Fruit fly (Drosophila melanogaster) whole organism, wandering third instar larva: ENCODE data around the gene Rab3GAP1.

Experiments
- Dif ChIP-seq: fragments of 200-275, 200-300 bp; sonication (Bioruptor generic); optimal IDR thresholded peaks from 2 replicates; lab custom pipeline; 2018; ENCODE audit warnings: missing biosample characterization, missing genetic modification characterization; ENCODE audit not compliant: partially characterized antibody
- HLH106 ChIP-seq: fragments of 200-800 bp; optimal IDR thresholded peaks from 3 replicates; lab custom pipeline; 2019; ENCODE audit warnings: missing biosample characterization, mild to moderate bottlenecking, missing genetic modification characterization, moderate library complexity
- Hr78 ChIP-seq: fragments of >200 bp; optimal IDR thresholded peaks from 2 replicates; lab custom pipeline; 2017; ENCODE audit warnings: missing biosample characterization, missing genetic modification characterization
- Jra ChIP-seq: sonication (Bioruptor generic); optimal IDR thresholded peaks from 2 replicates; lab custom pipeline; 2016; ENCODE audit warnings: missing biosample characterization, missing genetic modification characterization
- brk ChIP-seq: fragments of 200-800 bp; sonication (Bioruptor generic); optimal IDR thresholded peaks from 2 replicates; lab custom pipeline; 2016; ENCODE audit warnings: missing biosample characterization, mild to moderate bottlenecking, missing genetic modification characterization
- dl ChIP-seq, 2 experiments: fragments of 175-275, 200-275 bp in 1 of 2; fragments of 200-275 bp in 1 of 2; sonication (Bioruptor generic); optimal IDR thresholded peaks; lab custom pipeline; 2018; ENCODE audit warnings: mild to moderate bottlenecking in 2 of 2, missing biosample characterization in 2 of 2, missing genetic modification characterization in 2 of 2, moderate library complexity in 2 of 2; ENCODE audit not compliant: partially characterized antibody in 2 of 2, insufficient read depth in 1 of 2
- dsf ChIP-seq: sonication (Bioruptor generic); optimal IDR thresholded peaks from 2 replicates; lab custom pipeline; 2016; ENCODE audit warnings: missing biosample characterization, missing genetic modification characterization, borderline replicate concordance
- fru ChIP-seq: fragments of 200-800 bp; sonication (Bioruptor generic); optimal IDR thresholded peaks from 3 replicates; lab custom pipeline; 2016; ENCODE audit warnings: missing biosample characterization, mild to moderate bottlenecking, missing genetic modification characterization

DNA sequence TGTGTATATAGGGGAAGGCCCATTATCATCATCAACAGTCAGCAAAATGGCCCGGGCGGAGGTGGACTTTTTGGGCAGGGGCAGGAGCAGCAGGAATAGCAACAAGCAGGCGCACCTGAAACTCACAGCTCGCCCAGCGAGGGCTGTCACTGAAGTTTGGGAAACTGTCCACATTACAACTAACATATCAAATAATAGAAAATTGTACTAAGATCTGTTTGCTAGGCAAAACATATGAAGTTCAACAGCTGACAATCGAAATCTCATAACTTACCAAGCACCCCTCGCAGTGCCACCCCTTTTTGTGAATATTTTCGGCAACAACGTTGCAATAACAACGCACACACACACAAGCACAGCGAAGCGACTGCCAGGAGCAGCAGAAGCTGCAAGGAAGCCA, 13.8 kb upstream of the Rab3GAP1 start:
- TF ChIP-seq fru (GFP tag; lab: Kevin White, UChicago) (peak; percentile 53), Jra (GFP tag; lab: Kevin White, UChicago) (no peak), HLH106 (tag; lab: Kevin White, UChicago) (peak; percentile 54), Dif (GFP tag; lab: Kevin White, UChicago) (no peak), brk (GFP tag; lab: Kevin White, UChicago) (no peak), Hr78 (no peak), dl (GFP tag; optimal IDR thresholded peaks at IDR 0.05; lab: Kevin White, UChicago; ENCODE audit: insufficient read depth in 1 of 2, partially characterized antibody in 2 of 2) (no peak), dsf (GFP tag; lab: Kevin White, UChicago) (no peak)
